Worm (Caenorhabditis elegans) whole organism, L4 larva: Measurements from ENCODE around the gene T25E4.2.
A peak's percentile ranks its signal among the peaks of the same experiment; 100 is the strongest.

Source experiments
- daf-8 ChIP-seq: fragments of 200-800 bp; sonication (Bioruptor generic); IDR thresholded peaks from 2 replicates; pipeline ENCODE4 v1.3.6; 2022; ENCODE audit warnings: missing genetic modification characterization, missing compliant biosample characterization
- egl-43 ChIP-seq: fragments of 200-800 bp; sonication (Bioruptor generic); IDR thresholded peaks from 2 replicates; pipeline ENCODE4 v1.3.6; 2022; ENCODE audit warnings: missing genetic modification reagents, missing genetic modification characterization, missing compliant biosample characterization
- gei-8 ChIP-seq: fragments of 200-800 bp; sonication (Bioruptor generic); optimal IDR thresholded peaks from 2 replicates; lab custom pipeline; 2018; ENCODE audit warnings: mild to moderate bottlenecking, missing genetic modification characterization, missing compliant biosample characterization
- lin-15B ChIP-seq: fragments of 150-350 bp; sonication (generic microtip); optimal IDR thresholded peaks from 3 replicates; lab custom pipeline; 2014; ENCODE audit warnings: missing biosample characterization, missing genetic modification characterization
- lin-39 ChIP-seq: fragments of 150-350 bp; optimal IDR thresholded peaks from 2 replicates; lab custom pipeline; 2014; ENCODE audit warnings: missing biosample characterization, missing genetic modification reagents, missing genetic modification characterization
- nhr-10 ChIP-seq: fragments of 150-350 bp; optimal IDR thresholded peaks from 2 replicates; lab custom pipeline; 2014; ENCODE audit warnings: missing biosample characterization, missing genetic modification characterization
- nhr-42 ChIP-seq: fragments of 200-800 bp; sonication (Bioruptor generic); IDR thresholded peaks from 2 replicates; pipeline ENCODE4 v1.3.6; 2022; ENCODE audit warnings: missing genetic modification characterization, missing compliant biosample characterization
- unc-62 ChIP-seq, 3 experiments: fragments of 150-350 bp in 1 of 3; sonication (generic microtip); optimal IDR thresholded peaks in 2 of 3; peaks in 1 of 3; 1 replicate in 1 of 3; 2 replicates in 2 of 3; lab custom pipeline; 2014 to 2017; ENCODE audit warnings: missing biosample characterization in 3 of 3, missing genetic modification characterization in 3 of 3, missing genetic modification reagents in 3 of 3, missing genotype in 1 of 3

DNA sequence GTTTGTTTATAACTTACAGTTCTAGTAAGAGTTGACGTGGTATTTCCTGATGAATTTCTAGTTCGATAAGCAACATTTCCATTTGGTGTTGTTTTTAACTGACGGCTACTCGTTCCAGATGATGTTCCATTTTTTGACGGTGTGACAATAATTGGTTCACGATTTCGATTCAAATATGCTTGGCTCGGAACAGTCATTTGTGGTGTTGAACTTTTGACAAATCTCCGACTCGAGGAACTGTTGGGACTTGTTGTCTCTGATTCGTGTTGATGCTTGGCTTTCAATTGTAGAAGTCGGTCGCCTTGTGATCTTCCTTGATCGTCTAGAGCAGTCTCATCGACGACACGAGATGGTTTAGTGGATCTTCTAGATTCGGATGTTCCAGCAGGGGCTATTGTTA is 9.3 kb upstream of the T25E4.2 start:
- TF ChIP-seq egl-43 (no peak), nhr-42 (GFP tag; lab: Robert Waterston, UW) (no peak), gei-8 (GFP tag; lab: Kevin White, UChicago) (no peak), daf-8 (GFP tag; lab: Robert Waterston, UW) (no peak), nhr-10 (tag; lab: Kevin White, UChicago) (no peak), lin-15B (tag; lab: Kevin White, UChicago) (no peak), lin-39 (tag; lab: Kevin White, UChicago) (no peak), unc-62 (GFP tag; optimal IDR thresholded peaks at IDR 0.05 in 1 of 2; lab: Kevin White, UChicago) (peak in 1 of 2 experiments; percentile 68), unc-62 (tag; optimal IDR thresholded peaks at IDR 0.05; lab: Kevin White, UChicago) (no peak)
